Worm (Caenorhabditis elegans) whole organism, L4 larva: Measurements from ENCODE around the gene col-129.
A peak's percentile ranks its signal among the peaks of the same experiment; 100 is the strongest.

Source experiments
- lsy-2 ChIP-seq, 2 experiments: fragments of 150-350 bp in 1 of 2; sonication (generic microtip) in 1 of 2; optimal IDR thresholded peaks; 2 replicates each; lab custom pipeline; 2014 to 2017; ENCODE audit warnings: missing biosample characterization in 2 of 2, missing genetic modification characterization in 2 of 2
- pqm-1 ChIP-seq: sonication (generic microtip); optimal IDR thresholded peaks from 2 replicates; lab custom pipeline; 2017; ENCODE audit warnings: missing biosample characterization, missing genetic modification characterization

DNA sequence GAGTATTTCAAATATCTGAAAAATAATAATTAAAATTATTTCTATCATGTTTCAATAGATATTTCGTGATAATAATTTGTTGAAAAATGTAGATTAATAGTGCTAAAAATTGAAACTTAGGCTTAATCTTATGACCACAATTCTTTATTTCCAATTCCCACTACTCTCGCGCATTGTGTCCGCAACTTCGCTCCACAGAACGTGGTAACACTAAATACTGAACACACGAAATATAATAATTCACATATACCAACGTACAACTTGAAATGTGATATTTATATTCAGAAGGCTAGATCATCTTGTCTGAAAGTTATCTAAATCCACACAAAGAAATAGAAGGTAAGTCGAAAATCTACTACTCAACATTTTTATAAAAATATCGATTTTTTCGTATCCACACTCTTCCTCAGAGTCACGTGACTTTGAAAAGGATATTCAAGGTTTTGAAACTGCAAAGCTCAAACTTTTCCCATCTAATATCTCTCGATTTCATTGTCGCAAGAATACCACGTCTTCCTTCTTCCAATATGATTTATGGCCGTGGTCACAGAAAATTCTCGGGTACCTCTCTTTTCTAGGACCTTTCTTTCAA lies 46.5 kb upstream of the col-129 start, which contains the start of gene eri-12:
- TF ChIP-seq lsy-2 (tag; optimal IDR thresholded peaks at IDR 0.05; lab: Kevin White, UChicago) (peak in 1 of 2 experiments; percentile 7), pqm-1 (no peak)
